Worm (Caenorhabditis elegans) whole organism, early embryonic: Measurements from ENCODE around the gene lnkn-1.

Source experiments
- B0310.2 ChIP-seq: sonication (generic microtip); optimal IDR thresholded peaks from 2 replicates; lab custom pipeline; 2016; ENCODE audit warnings: mild to moderate bottlenecking, missing genetic modification characterization, missing compliant biosample characterization
- aly-1 ChIP-seq: sonication (generic microtip); optimal IDR thresholded peaks from 2 replicates; lab custom pipeline; 2016; ENCODE audit warnings: missing genetic modification characterization, missing compliant biosample characterization
- ama-1 ChIP-seq: fragments of 150-350 bp; optimal IDR thresholded peaks from 2 replicates; lab custom pipeline; 2014
- ceh-13 ChIP-seq: fragments of 200-800 bp; sonication (Bioruptor generic); optimal IDR thresholded peaks from 2 replicates; lab custom pipeline; 2018; ENCODE audit warnings: mild to moderate bottlenecking, missing genetic modification characterization, missing compliant biosample characterization
- ceh-36 ChIP-seq: sonication (generic microtip); optimal IDR thresholded peaks from 2 replicates; lab custom pipeline; 2016; ENCODE audit warnings: missing genetic modification characterization, inconsistent platforms, missing compliant biosample characterization
- ets-7 ChIP-seq: sonication (generic microtip); optimal IDR thresholded peaks from 2 replicates; lab custom pipeline; 2016; ENCODE audit warnings: missing genotype, missing genetic modification characterization, missing compliant biosample characterization
- flt-1 ChIP-seq: fragments of 200-800 bp; sonication (Bioruptor generic); IDR thresholded peaks from 2 replicates; pipeline ENCODE4 v1.3.6; 2022; ENCODE audit warnings: missing genetic modification characterization, missing compliant biosample characterization
- pes-1 ChIP-seq: fragments of 200-800 bp; sonication (Bioruptor generic); IDR thresholded peaks from 2 replicates; pipeline ENCODE4 v1.3.6; 2022; ENCODE audit warnings: missing genetic modification reagents, missing genetic modification characterization, missing compliant biosample characterization
- scrt-1 ChIP-seq: fragments of 200-800 bp; sonication (Bioruptor generic); IDR thresholded peaks from 2 replicates; pipeline ENCODE4 v1.3.6; 2022; ENCODE audit warnings: missing genetic modification characterization, missing compliant biosample characterization
- sea-1 ChIP-seq: fragments of 200-800 bp; sonication (Bioruptor generic); conservative IDR thresholded peaks from 2 replicates; pipeline ENCODE4 v1.3.6; 2022; ENCODE audit warnings: missing genetic modification characterization, missing compliant biosample characterization
- tbx-11 ChIP-seq: fragments of 200-800 bp; sonication (Bioruptor generic); IDR thresholded peaks from 2 replicates; pipeline ENCODE4 v1.3.6; 2022; ENCODE audit warnings: missing genetic modification characterization, missing compliant biosample characterization
- tbx-37 ChIP-seq: fragments of 200-800 bp; sonication (Bioruptor generic); conservative IDR thresholded peaks from 2 replicates; pipeline ENCODE4 v1.3.6; 2022; ENCODE audit warnings: missing genetic modification reagents, missing genetic modification characterization, missing compliant biosample characterization

DNA sequence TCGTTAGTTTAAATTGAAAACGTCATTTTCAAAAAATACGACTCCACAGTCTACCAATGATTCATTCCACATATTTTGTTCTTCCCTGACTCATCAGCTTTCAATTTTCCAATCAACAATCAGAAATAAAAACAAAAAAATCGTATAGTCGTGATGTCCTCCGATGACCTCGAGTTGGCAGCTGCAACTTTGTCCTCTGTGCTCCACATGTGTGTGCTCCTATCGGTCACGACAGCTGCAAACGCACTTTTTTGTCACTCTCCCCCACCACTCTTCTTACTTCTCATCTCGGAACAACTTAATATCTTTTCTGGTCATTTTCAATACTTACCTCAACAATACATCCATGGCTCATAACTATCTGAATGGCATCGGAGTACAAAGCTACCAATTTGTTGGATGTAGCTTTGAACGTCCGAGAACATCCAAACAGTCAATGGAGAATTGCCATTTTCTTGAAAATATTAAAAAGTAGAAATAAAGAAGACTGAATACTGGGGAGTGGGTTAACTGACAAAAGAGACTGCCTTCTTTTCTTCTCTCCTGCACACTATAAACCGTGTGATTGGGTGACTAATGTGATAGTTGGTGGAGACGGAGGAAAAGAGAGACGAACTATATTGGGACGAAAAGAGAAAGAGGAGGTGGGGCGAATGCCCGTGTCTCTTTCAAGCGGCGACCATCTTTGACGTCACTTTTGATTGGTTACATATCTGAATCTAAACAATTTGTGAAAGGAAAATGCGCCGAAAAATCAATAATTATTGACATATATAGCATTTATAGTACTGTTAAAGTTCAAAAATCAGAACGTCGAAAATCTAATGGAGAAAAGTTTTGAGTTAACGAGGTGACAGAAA is 22.8 kb upstream of the lnkn-1 start:
- TF ChIP-seq ama-1 (lab: Kevin White, UChicago) (no peak), aly-1 (tag; lab: Kevin White, UChicago) (no peak), flt-1 (GFP tag; lab: Robert Waterston, UW) (no peak), tbx-37 (GFP tag; lab: Robert Waterston, UW) (no peak), sea-1 (GFP tag; lab: Robert Waterston, UW) (no peak), ceh-36 (tag; lab: Kevin White, UChicago) (no peak), pes-1 (GFP tag; lab: Robert Waterston, UW) (no peak), ceh-13 (GFP tag; lab: Kevin White, UChicago) (no peak), B0310.2 (tag; lab: Kevin White, UChicago) (no peak), scrt-1 (no peak), tbx-11 (GFP tag; lab: Robert Waterston, UW) (no peak), ets-7 (no peak)
